Fruit fly (Drosophila melanogaster) whole organism: ENCODE measurements around the gene Acat1.

Experiments
- CG8478 ChIP-seq: fragments of >200 bp; optimal IDR thresholded peaks from 2 replicates; lab custom pipeline; 2018; ENCODE audit warnings: inconsistent platforms
- Dll ChIP-seq: fragments of >200 bp; optimal IDR thresholded peaks from 2 replicates; lab custom pipeline; 2017
- EcR ChIP-seq, 2 experiments: fragments of >200 bp; optimal IDR thresholded peaks; 2 replicates each; lab custom pipeline; 2017; ENCODE audit warnings: missing biosample characterization in 2 of 2, missing genetic modification characterization in 2 of 2, missing genetic modification reagents in 2 of 2
- pan ChIP-seq: fragments of >200 bp; optimal IDR thresholded peaks from 2 replicates; lab custom pipeline; 2017
- psq ChIP-seq: fragments of >200 bp; optimal IDR thresholded peaks from 2 replicates; lab custom pipeline; 2017
- usp ChIP-seq: fragments of >200 bp; optimal IDR thresholded peaks from 2 replicates; lab custom pipeline; 2017; ENCODE audit warnings: missing biosample characterization, missing genetic modification characterization, mixed read lengths

Acat1 gene

DNA sequence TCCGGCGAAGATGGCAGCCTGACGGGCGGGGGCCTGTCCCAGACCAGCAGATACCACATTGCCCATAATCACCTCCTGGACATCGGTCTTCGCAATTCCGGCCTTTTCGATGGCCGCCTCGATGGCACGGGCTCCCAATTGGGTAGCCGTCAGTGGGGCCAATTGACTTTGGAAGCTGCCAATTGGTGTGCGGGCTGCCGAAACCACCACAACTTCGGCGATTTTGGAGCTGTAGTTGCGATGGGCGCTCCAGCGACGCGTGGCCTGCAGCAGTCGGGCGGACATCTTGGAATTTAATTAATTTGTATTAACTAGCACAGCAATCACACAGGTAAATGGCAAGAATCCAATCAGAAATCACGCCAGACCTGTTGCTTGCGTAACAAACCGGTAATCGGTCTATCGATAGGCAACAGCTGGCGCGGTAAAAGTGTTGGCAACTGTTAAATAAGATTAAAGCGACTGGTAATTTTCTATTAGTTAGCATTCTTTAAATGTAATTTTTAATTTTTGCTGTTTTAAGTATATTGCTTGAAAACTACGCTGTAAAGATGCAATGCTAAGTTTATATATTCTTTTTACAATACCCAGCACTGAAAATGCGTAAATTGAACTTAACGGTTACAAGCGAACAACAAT lies at the start of gene Acat1:
Acat1 (minus strand) TSS at position 400 of the 639 bp plus-strand sequence.
- TF ChIP-seq psq (lab: Kevin White, UChicago), result no peak
- no peak for TF ChIP-seq CG8478 (lab: Kevin White, UChicago)
- TF ChIP-seq EcR (GFP tag; optimal IDR thresholded peaks at IDR 0.05; lab: Kevin White, UChicago), result no peak
- TF ChIP-seq usp (GFP tag; lab: Kevin White, UChicago), result no peak
- no peak for TF ChIP-seq pan (lab: Kevin White, UChicago)

DNA sequence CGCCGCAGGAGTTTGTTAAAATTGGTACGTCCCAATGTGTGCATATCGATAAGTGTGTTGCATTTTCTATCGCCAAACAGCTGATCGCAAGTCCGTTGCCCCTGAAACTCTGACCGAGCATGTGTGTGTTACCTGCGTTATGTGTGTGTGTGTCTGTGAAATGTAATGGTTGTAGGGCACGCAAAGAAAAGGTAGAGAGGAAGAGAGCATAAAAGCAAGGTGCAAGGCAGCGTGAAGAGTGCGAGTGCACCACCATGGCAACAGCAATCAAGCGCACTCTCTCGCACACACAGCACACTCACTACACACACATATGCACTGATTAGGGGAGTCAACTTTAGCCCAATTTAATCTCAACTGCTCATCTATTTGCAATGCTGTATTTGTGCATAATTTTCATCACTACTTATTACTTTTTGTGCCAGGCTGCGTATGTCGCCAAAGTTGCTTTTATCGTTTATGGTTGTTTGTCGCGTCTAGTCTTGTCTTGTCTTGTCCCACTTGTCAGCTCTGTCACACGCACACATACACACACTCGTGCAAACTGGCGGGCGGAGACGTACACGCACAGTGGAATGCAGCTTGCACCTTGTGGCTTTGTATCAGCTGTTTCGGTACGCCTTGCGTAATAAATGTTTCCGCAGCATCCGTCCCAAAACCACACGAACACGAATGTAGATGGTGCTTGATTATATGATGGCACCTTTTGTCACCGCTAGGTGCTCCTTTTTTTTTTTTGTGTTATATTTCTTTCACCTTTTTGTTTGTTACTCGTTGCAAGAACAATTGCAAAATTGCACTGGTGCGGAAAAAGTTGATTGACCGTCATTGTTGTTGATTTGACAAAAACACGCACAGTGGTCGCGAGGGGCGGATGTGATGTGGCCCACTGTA lies 49.2 kb upstream of the Acat1 start:
- TF ChIP-seq psq (lab: Kevin White, UChicago), result no peak
- peak in 1 of 2 experiments; percentile 91 for TF ChIP-seq EcR (GFP tag; optimal IDR thresholded peaks at IDR 0.05; lab: Kevin White, UChicago)
- peak; percentile 34 for TF ChIP-seq CG8478 (lab: Kevin White, UChicago)

DNA sequence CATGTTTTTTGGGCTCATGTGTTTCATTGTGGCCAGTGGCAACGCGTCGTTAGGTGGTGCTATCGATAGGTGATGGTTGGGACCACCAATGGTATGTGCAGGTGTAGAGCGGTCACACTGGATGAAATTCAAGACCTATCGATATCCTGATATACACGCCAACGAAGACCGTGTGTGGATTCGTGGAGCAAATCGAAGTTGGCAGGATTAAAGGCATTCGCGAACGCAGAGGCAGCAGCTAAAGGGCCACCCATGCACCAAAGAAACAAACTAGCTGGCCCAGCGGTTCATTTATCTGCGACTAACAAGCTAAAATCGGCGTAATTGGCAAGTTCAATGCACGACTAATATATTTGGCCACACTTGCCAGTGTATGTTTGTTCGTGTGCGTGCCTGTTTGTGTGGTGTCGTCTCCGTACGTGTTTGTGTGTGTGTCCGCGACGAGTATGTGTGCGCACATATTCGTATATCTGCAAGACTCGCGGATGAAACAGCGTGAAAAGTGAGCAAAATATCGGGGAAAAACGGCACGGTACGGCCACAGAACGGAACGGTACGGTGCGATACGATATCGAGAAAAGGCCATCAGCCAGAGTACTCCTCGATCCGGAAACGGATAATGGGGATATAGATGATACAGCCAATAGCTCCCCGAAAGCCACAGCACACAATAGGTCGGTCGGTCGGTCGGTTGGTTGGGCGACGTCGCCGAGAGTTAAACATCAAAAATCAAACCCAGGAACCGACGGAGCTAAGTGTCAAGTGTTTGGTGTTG lies 47.4 kb upstream of the Acat1 start, which contains the start of gene Ubr3:
Ubr3 (plus strand) TSS at position 99 of the 775 bp plus-strand sequence.
- TF ChIP-seq psq (lab: Kevin White, UChicago) (no peak), usp (GFP tag; lab: Kevin White, UChicago) (no peak), CG8478 (lab: Kevin White, UChicago) (no peak), Dll (no peak)

DNA sequence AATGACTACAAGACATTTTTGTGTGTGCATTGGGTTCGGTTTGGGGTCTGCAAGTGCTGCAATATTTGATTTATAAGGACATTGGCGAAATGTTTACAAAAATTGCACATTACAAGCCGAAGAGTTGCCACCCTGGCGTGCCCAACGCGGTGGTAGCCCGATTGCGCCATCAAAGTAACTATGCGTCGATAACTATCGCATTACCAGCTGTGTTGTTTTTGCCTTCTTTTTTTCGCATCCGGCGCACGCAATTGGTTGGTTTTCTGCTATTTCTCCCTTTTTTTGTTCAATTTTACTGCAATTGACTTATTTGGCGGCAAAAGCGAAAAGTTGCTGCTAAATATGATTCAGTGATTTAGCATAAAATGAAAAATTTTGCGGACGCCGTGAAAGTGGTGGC lies 46.1 kb upstream of the Acat1 start, which contains the start of gene RpS14b:
RpS14b (plus strand) TSS at position 220 of the 400 bp plus-strand sequence.
- TF ChIP-seq CG8478 (lab: Kevin White, UChicago) (no peak), EcR (GFP tag; optimal IDR thresholded peaks at IDR 0.05; lab: Kevin White, UChicago) (no peak), usp (GFP tag; lab: Kevin White, UChicago) (no peak), psq (lab: Kevin White, UChicago) (no peak), Dll (no peak), pan (lab: Kevin White, UChicago) (no peak)

DNA sequence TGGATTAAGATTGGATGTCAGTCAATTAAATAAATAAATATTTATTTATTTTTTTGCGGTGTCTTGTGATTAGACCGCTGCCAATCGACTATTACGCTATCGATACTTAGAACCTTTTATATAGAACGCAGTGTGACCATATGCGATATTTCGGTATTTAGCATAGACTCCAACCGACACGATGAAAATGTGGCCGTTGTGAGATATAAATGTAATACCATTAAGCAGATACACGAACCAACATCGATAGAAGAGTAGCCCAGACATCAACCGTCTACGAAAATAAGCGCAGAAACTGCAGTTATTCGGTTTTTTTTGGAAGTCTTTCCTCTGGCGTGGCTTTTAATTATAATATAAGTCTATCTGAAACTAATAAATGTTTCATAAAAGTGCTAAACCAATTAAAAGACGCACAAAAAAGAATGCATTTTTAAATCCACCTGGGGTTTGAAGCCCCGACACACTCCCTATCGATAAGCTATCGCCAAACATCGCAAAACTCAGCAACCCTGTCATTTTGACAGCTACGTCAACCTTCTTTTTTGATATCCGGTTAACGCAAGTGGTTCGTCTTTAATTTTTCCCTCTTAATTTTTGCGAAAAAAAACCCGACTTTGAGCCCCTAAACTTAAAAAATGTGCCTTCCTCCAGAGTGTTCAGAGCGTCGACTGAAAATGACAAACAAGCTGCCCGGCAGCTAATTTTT lies 44.8 kb upstream of the Acat1 start, which contains the start of the genes Dhdds and RpS14a:
Dhdds (minus strand) TSS at position 142 of the 706 bp plus-strand sequence.
RpS14a (plus strand) TSS at position 533 of the 706 bp plus-strand sequence.
- TF ChIP-seq pan (lab: Kevin White, UChicago) (no peak), usp (GFP tag; lab: Kevin White, UChicago) (no peak), Dll (no peak), psq (lab: Kevin White, UChicago) (no peak), EcR (GFP tag; optimal IDR thresholded peaks at IDR 0.05; lab: Kevin White, UChicago) (no peak), CG8478 (lab: Kevin White, UChicago) (no peak)

DNA sequence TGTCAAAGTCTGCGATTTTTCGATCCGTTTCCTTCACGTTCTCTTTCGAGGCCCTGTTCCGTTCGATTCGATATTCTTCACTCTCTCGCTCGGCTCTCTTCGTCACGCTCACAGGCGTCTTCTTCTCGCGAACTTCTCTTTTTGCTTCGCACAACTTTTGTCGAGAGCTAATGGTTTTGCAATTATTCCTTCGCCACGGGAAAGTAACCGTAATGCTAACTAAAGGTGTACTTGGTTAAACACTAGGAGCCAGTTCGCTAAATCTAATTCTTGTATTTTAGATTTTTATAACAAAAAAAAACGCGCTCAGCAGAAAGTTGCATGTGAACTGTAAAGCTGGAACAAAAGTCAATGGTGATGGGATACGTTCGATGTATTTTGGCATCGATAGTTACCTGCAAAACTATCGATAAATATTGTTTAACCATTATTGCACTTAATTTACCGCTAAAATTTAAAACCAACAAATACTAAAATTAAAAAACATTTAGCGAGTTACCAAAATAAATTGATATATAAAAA lies 42.5 kb upstream of the Acat1 start, which contains the start of gene mahe:
mahe (minus strand) TSS at position 355 of the 522 bp plus-strand sequence.
- TF ChIP-seq CG8478 (lab: Kevin White, UChicago), result no peak

DNA sequence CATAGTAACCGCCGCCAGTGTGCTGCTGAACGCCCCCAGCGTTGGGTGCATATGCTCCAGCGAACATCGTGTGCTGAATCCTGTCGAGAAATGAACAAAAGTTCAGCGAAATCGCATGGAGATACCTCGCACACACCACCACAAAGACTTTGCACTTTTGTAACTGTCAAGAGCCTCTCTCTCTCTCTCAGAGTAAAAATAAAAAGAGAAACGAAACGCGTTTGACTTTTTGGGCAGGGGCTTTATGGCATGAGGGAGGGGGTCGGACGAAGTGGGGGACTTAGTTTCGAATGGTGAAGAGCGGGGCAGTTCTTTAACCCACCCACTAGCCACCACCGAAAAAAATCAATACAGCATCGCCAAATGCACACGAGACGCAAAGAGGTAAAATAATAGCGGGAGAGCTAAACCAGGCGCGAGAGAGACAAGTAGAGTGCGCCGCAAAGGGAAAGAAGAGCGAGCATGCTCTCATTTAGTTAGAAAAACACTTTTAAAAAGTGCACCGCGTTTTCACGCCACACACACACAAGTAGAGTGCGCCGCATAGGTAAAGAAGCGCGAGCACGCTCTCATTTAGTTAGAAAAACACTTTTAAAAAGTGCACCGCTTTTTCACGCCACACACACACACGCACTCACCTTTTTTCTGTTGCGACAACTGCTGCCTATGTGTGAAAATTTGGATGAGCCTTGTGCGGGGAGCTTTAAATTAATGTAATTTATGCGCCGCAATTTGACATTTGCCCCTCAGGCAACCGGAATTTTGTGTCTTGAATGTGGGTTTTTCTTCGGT lies 41.8 kb upstream of the Acat1 start:
- TF ChIP-seq usp (GFP tag; lab: Kevin White, UChicago), result no peak
- no peak for TF ChIP-seq pan (lab: Kevin White, UChicago)
- no peak for TF ChIP-seq psq (lab: Kevin White, UChicago)
- peak; percentile 84 for TF ChIP-seq Dll
- TF ChIP-seq CG8478 (lab: Kevin White, UChicago), result peak; percentile 0

DNA sequence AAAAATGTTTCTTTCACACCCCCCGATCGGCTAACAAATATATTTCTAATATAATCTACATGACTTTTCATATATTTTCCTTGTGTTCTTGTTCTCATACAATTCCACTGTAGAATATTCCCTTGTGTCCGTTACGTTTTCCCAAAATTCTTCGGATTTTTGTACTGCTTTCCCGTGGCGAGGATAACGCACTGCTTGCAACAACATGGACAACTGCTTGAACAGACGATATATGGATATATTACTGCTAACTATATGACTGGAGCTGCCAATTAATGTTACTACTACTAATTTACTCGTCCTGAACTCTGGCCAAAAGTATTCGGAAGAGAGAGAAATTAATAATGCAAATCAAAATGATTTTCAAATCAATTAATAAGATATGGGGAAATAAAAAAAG lies 36.3 kb upstream of the Acat1 start:
- TF ChIP-seq CG8478 (lab: Kevin White, UChicago), result no peak

DNA sequence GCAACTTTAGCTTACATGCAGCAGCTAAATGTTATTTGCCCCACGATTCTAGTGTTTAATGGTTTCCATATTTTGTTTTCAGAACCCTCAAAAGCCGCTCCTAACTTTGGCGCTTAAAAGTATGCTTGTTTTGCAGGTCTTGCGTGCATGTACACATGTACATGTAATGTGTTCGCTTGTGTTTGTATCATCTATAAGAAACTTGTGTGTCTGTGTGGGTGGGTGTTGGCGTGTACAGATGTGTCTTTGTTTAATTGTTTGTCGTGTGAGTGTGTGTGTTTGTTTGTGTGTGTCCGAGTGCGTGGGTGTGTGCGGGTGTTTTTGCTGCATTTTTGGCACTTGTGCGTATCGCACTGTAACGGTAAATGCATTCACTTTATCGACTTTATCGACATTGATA lies 34.5 kb upstream of the Acat1 start:
- TF ChIP-seq psq (lab: Kevin White, UChicago) (no peak), usp (GFP tag; lab: Kevin White, UChicago) (no peak), EcR (GFP tag; optimal IDR thresholded peaks at IDR 0.05; lab: Kevin White, UChicago) (no peak), CG8478 (lab: Kevin White, UChicago) (no peak)

DNA sequence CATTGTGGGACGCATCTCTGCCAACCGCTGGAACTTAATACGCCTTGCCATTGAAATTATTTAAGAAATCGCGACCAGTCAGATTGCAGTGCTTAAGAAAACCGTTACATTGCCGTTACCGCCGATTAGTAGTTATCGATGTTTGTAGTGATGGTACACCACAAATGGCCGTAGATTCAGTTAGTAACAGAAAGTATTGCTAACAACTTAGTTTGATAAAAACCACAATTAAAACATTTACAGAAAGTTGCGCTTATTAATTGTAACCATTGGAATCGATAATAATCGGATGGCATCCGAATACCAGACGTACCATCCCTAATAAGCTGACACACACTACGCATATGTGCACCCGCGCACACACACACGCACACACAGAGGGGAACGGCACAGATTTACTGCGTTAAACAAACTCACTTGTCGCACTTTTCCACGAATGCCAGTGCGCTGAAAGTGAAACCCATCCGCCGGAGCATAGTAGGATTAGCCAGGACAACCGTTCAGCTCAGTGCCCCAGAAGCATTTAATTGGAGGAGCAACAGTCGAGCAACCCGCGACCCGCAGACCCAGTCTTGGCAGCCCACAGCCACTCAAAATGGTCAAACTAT lies 31.6 kb upstream of the Acat1 start, which contains the start of the genes hdm and Ykt6:
hdm (minus strand) TSS at position 51 of the 608 bp plus-strand sequence.
Ykt6 (plus strand) TSS at position 329 of the 608 bp plus-strand sequence.
- TF ChIP-seq usp (GFP tag; lab: Kevin White, UChicago) (no peak), psq (lab: Kevin White, UChicago) (no peak), pan (lab: Kevin White, UChicago) (no peak), CG8478 (lab: Kevin White, UChicago) (no peak), Dll (no peak)
